Fruit fly (Drosophila melanogaster) whole organism, adult: Measurements from ENCODE around the gene CG11585.

Experiments
- CG14711 ChIP-seq: fragments of 200-800 bp; sonication (Bioruptor generic); optimal IDR thresholded peaks from 2 replicates; lab custom pipeline; 2018; ENCODE audit warnings: missing biosample characterization, mild to moderate bottlenecking, missing genetic modification characterization, moderate library complexity
- CG33017 ChIP-seq: fragments of 200-800 bp; sonication (Bioruptor generic); optimal IDR thresholded peaks from 2 replicates; lab custom pipeline; 2018; ENCODE audit warnings: missing biosample characterization, mild to moderate bottlenecking, missing genetic modification characterization, moderate library complexity
- CG5204 ChIP-seq: fragments of 200-800 bp; sonication (Bioruptor generic); optimal IDR thresholded peaks from 2 replicates; lab custom pipeline; 2016; ENCODE audit warnings: missing biosample characterization, missing genetic modification characterization
- CG7101 ChIP-seq: fragments of 200-800 bp; sonication (Bioruptor generic); optimal IDR thresholded peaks from 2 replicates; lab custom pipeline; 2018; ENCODE audit warnings: missing biosample characterization, mild to moderate bottlenecking, missing genetic modification characterization, moderate library complexity
- Mnt ChIP-seq: fragments of 200-800 bp; sonication (Bioruptor generic); optimal IDR thresholded peaks from 2 replicates; lab custom pipeline; 2016; ENCODE audit warnings: missing biosample characterization, mild to moderate bottlenecking, missing genetic modification characterization
- bab1 ChIP-seq: fragments of 200-800 bp; sonication (Bioruptor generic); optimal IDR thresholded peaks from 3 replicates; lab custom pipeline; 2019; ENCODE audit warnings: missing biosample characterization, mild to moderate bottlenecking, missing genetic modification characterization, moderate library complexity
- kay ChIP-seq: fragments of 200-800 bp; sonication (Bioruptor generic); peaks from one replicate; lab custom pipeline; 2016; ENCODE audit warnings: missing biosample characterization, missing genetic modification characterization, borderline replicate concordance
- pad ChIP-seq: fragments of 200-800 bp; sonication (Bioruptor generic); optimal IDR thresholded peaks from 3 replicates; lab custom pipeline; 2017; ENCODE audit warnings: missing biosample characterization, missing genetic modification characterization, mild to moderate bottlenecking, moderate library complexity, missing genetic modification reagents

dm6 chrX:14209209-14209781 lies 20.0 kb downstream of the CG11585 start:
- TF ChIP-seq CG33017 (tag; lab: Kevin White, UChicago): no peak
- no peak for TF ChIP-seq CG14711 (tag; lab: Kevin White, UChicago)
- TF ChIP-seq CG5204: no peak
- TF ChIP-seq CG7101 (tag; lab: Kevin White, UChicago): no peak
- no peak for TF ChIP-seq bab1 (GFP tag; lab: Kevin White, UChicago)
- no peak for TF ChIP-seq kay (GFP tag; lab: Kevin White, UChicago)
- no peak for TF ChIP-seq Mnt
- TF ChIP-seq pad (GFP tag; lab: Kevin White, UChicago): no peak
